Worm (Caenorhabditis elegans) whole organism, young adult: ENCODE data around the gene eif-1.
A peak's percentile ranks its signal among the peaks of the same experiment; 100 is the strongest.

Source experiments
- F37B4.10 ChIP-seq: fragments of 200-800 bp; sonication (Bioruptor generic); IDR thresholded peaks from 2 replicates; pipeline ENCODE4 v1.3.6; 2022; ENCODE audit warnings: missing genetic modification characterization, missing compliant biosample characterization
- F39B2.1 ChIP-seq: fragments of 200-800 bp; sonication (Bioruptor generic); IDR thresholded peaks from 2 replicates; pipeline ENCODE4 v1.3.6; 2022; ENCODE audit warnings: missing genetic modification reagents, missing genetic modification characterization, missing compliant biosample characterization
- F49E8.2 ChIP-seq: sonication (generic microtip); optimal IDR thresholded peaks from 3 replicates; lab custom pipeline; 2017; ENCODE audit warnings: missing genetic modification characterization, mild to moderate bottlenecking, missing compliant biosample characterization, antibody characterized with exemption, moderate library complexity; ENCODE audit not compliant: insufficient read depth
- F52B5.7 ChIP-seq: sonication (generic microtip); optimal IDR thresholded peaks from 2 replicates; lab custom pipeline; 2016; ENCODE audit warnings: mild to moderate bottlenecking, missing genetic modification characterization, missing compliant biosample characterization
- K11D2.4 ChIP-seq: fragments of 200-800 bp; sonication (Bioruptor generic); IDR thresholded peaks from 2 replicates; pipeline ENCODE4 v1.3.6; 2022; ENCODE audit warnings: missing genetic modification reagents, missing genetic modification characterization, missing compliant biosample characterization
- Y53F4B.3 ChIP-seq: fragments of 200-800 bp; sonication (Bioruptor generic); IDR thresholded peaks from 2 replicates; pipeline ENCODE4 v1.3.6; 2022; ENCODE audit warnings: missing genetic modification reagents, missing genetic modification characterization, missing compliant biosample characterization
- Y67H2A.10 ChIP-seq: fragments of 200-800 bp; sonication (Bioruptor generic); conservative IDR thresholded peaks from 2 replicates; pipeline ENCODE4 v1.3.6; 2022; ENCODE audit warnings: missing genetic modification reagents, missing genetic modification characterization, missing compliant biosample characterization
- ama-1 ChIP-seq, 3 experiments: fragments of 150-350 bp in 1 of 3; sonication (generic microtip) in 2 of 3; optimal IDR thresholded peaks; 2 replicates each; lab custom pipeline; 2014 to 2018; ENCODE audit warnings: missing biosample characterization in 2 of 3, missing genetic modification characterization in 2 of 3, missing genetic modification reagents in 2 of 3
- aptf-3 ChIP-seq: fragments of 200-800 bp; sonication (Bioruptor generic); IDR thresholded peaks from 2 replicates; pipeline ENCODE4 v1.3.6; 2022; ENCODE audit warnings: missing genetic modification characterization, missing compliant biosample characterization
- athp-1 ChIP-seq: sonication (generic microtip); optimal IDR thresholded peaks from 2 replicates; lab custom pipeline; 2017; ENCODE audit warnings: mild to moderate bottlenecking, missing genetic modification characterization, missing compliant biosample characterization
- attf-5 ChIP-seq: fragments of 200-800 bp; sonication (Bioruptor generic); optimal IDR thresholded peaks from 2 replicates; lab custom pipeline; 2018; ENCODE audit warnings: mild to moderate bottlenecking, missing genetic modification characterization, missing compliant biosample characterization
- ccch-3 ChIP-seq: fragments of 200-800 bp; sonication (Bioruptor generic); optimal IDR thresholded peaks from 2 replicates; lab custom pipeline; 2018; ENCODE audit warnings: mild to moderate bottlenecking, missing genetic modification characterization, missing compliant biosample characterization
- cebp-1 ChIP-seq, 2 experiments: fragments of 200-800 bp in 1 of 2; sonication (Bioruptor generic) in 1 of 2; sonication (generic microtip) in 1 of 2; IDR thresholded peaks in 1 of 2; optimal IDR thresholded peaks in 1 of 2; 2 replicates each; pipeline versions ENCODE4 v1.3.6 to Lab custom; 2017 to 2022; ENCODE audit warnings: missing compliant biosample characterization in 2 of 2, missing genetic modification characterization in 2 of 2, mild to moderate bottlenecking in 1 of 2, missing genetic modification reagents in 1 of 2, moderate library complexity in 1 of 2
- ceh-27 ChIP-seq: fragments of 200-800 bp; sonication (Bioruptor generic); optimal IDR thresholded peaks from 2 replicates; lab custom pipeline; 2018; ENCODE audit warnings: mild to moderate bottlenecking, missing genetic modification characterization, moderate library complexity, missing compliant biosample characterization
- ceh-58 ChIP-seq: fragments of 200-800 bp; sonication (Bioruptor generic); IDR thresholded peaks from 2 replicates; pipeline ENCODE4 v1.3.6; 2022; ENCODE audit warnings: missing genetic modification characterization, missing compliant biosample characterization
- die-1 ChIP-seq: sonication (generic microtip); optimal IDR thresholded peaks from 2 replicates; lab custom pipeline; 2016; ENCODE audit warnings: missing genotype, mild to moderate bottlenecking, missing genetic modification characterization, missing compliant biosample characterization
- dpff-1 ChIP-seq: sonication (generic microtip); optimal IDR thresholded peaks from 2 replicates; lab custom pipeline; 2017; ENCODE audit warnings: mild to moderate bottlenecking, missing genetic modification characterization, missing compliant biosample characterization
- efl-1 ChIP-seq: fragments of 150-350 bp; optimal IDR thresholded peaks from 2 replicates; lab custom pipeline; 2014; ENCODE audit warnings: missing biosample characterization, missing genetic modification reagents, missing genetic modification characterization
- egl-18 ChIP-seq: fragments of 200-800 bp; sonication (Bioruptor generic); IDR thresholded peaks from 2 replicates; pipeline ENCODE4 v1.3.6; 2022; ENCODE audit warnings: missing genetic modification reagents, missing genetic modification characterization, missing compliant biosample characterization
- ekl-4 ChIP-seq: fragments of 200-800 bp; sonication (Bioruptor generic); IDR thresholded peaks from 2 replicates; pipeline ENCODE4 v1.3.6; 2022; ENCODE audit warnings: missing genetic modification reagents, missing genetic modification characterization, missing compliant biosample characterization
- him-1 ChIP-seq: sonication (generic microtip); optimal IDR thresholded peaks from 2 replicates; lab custom pipeline; 2016; ENCODE audit warnings: missing genotype, missing genetic modification reagents, missing genetic modification characterization, missing compliant biosample characterization
- hlh-12 ChIP-seq: sonication (generic microtip); optimal IDR thresholded peaks from 2 replicates; lab custom pipeline; 2016; ENCODE audit warnings: missing genetic modification characterization, missing compliant biosample characterization
- hrde-1 ChIP-seq: sonication (generic microtip); optimal IDR thresholded peaks from 2 replicates; lab custom pipeline; 2016; ENCODE audit warnings: missing genetic modification characterization, mild to moderate bottlenecking, missing compliant biosample characterization, moderate library complexity, missing genotype, missing genetic modification reagents, borderline replicate concordance
- lin-54 ChIP-seq: fragments of 200-800 bp; sonication (Bioruptor generic); optimal IDR thresholded peaks from 2 replicates; lab custom pipeline; 2018; ENCODE audit warnings: mild to moderate bottlenecking, missing genetic modification characterization, missing compliant biosample characterization
- lsl-1 ChIP-seq: fragments of 200-800 bp; sonication (Bioruptor generic); optimal IDR thresholded peaks from 2 replicates; lab custom pipeline; 2018; ENCODE audit warnings: mild to moderate bottlenecking, missing genetic modification characterization, moderate library complexity, missing compliant biosample characterization
- lsy-27 ChIP-seq: sonication (generic microtip); optimal IDR thresholded peaks from 2 replicates; lab custom pipeline; 2017; ENCODE audit warnings: missing genetic modification characterization, mild to moderate bottlenecking, missing compliant biosample characterization, antibody characterized with exemption, missing genotype, borderline replicate concordance; ENCODE audit not compliant: insufficient read depth
- madf-6 ChIP-seq: fragments of 200-800 bp; sonication (Bioruptor generic); IDR thresholded peaks from 2 replicates; pipeline ENCODE4 v1.3.6; 2022; ENCODE audit warnings: missing genetic modification reagents, missing genetic modification characterization, missing compliant biosample characterization
- madf-8 ChIP-seq: fragments of 200-800 bp; sonication (Bioruptor generic); conservative IDR thresholded peaks from 2 replicates; pipeline ENCODE4 v1.3.6; 2022; ENCODE audit warnings: missing genetic modification reagents, missing genetic modification characterization, missing compliant biosample characterization
- mcd-1 ChIP-seq: fragments of 200-800 bp; sonication (Bioruptor generic); IDR thresholded peaks from 2 replicates; pipeline ENCODE4 v1.3.6; 2022; ENCODE audit warnings: missing genetic modification reagents, missing genetic modification characterization, missing compliant biosample characterization
- mes-4 ChIP-seq: sonication (generic microtip); optimal IDR thresholded peaks from 2 replicates; lab custom pipeline; 2016; ENCODE audit warnings: missing genotype, missing genetic modification characterization, missing compliant biosample characterization
- nfya-2 ChIP-seq: fragments of 200-800 bp; sonication (Bioruptor generic); IDR thresholded peaks from 2 replicates; pipeline ENCODE4 v1.3.6; 2022; ENCODE audit warnings: missing genetic modification reagents, missing genetic modification characterization, missing compliant biosample characterization
- nhr-120 ChIP-seq: fragments of 200-800 bp; sonication (Bioruptor generic); IDR thresholded peaks from 2 replicates; pipeline ENCODE4 v1.3.6; 2022; ENCODE audit warnings: missing genetic modification characterization, missing compliant biosample characterization
- nhr-179 ChIP-seq: sonication (generic microtip); optimal IDR thresholded peaks from 2 replicates; lab custom pipeline; 2016; ENCODE audit warnings: mild to moderate bottlenecking, missing genetic modification characterization, missing compliant biosample characterization
- nhr-80 ChIP-seq: sonication (generic microtip); optimal IDR thresholded peaks from 2 replicates; lab custom pipeline; 2016; ENCODE audit warnings: missing genetic modification characterization, missing compliant biosample characterization
- sdz-38 ChIP-seq: sonication (generic microtip); optimal IDR thresholded peaks from 2 replicates; lab custom pipeline; 2016; ENCODE audit warnings: missing genotype, missing genetic modification characterization, missing compliant biosample characterization
- snpc-1.3 ChIP-seq: sonication (generic microtip); optimal IDR thresholded peaks from 2 replicates; lab custom pipeline; 2017; ENCODE audit warnings: missing genetic modification characterization, mild to moderate bottlenecking, missing compliant biosample characterization, antibody characterized with exemption, moderate library complexity, missing genotype, missing genetic modification reagents; ENCODE audit not compliant: insufficient read depth
- snpc-3.4 ChIP-seq: sonication (generic microtip); optimal IDR thresholded peaks from 2 replicates; lab custom pipeline; 2017; ENCODE audit warnings: missing genetic modification characterization, mild to moderate bottlenecking, missing compliant biosample characterization, antibody characterized with exemption, moderate library complexity, missing genotype, missing genetic modification reagents
- tbp1 ChIP-seq: fragments of 200-800 bp; sonication (Bioruptor generic); optimal IDR thresholded peaks from 2 replicates; lab custom pipeline; 2018; ENCODE audit warnings: mild to moderate bottlenecking, missing genetic modification characterization, missing compliant biosample characterization
- tlf-1 ChIP-seq: fragments of 200-800 bp; sonication (Bioruptor generic); optimal IDR thresholded peaks from 2 replicates; lab custom pipeline; 2018; ENCODE audit warnings: mild to moderate bottlenecking, missing genetic modification characterization, missing compliant biosample characterization
- xnd-1 ChIP-seq: sonication (generic microtip); optimal IDR thresholded peaks from 2 replicates; lab custom pipeline; 2016; ENCODE audit warnings: missing genotype, missing genetic modification reagents, missing genetic modification characterization, missing compliant biosample characterization
- zim-3 ChIP-seq: sonication (generic microtip); optimal IDR thresholded peaks from 2 replicates; lab custom pipeline; 2017; ENCODE audit warnings: mild to moderate bottlenecking, missing genetic modification characterization, moderate library complexity, missing compliant biosample characterization
- ztf-22 ChIP-seq: fragments of 200-800 bp; sonication (Bioruptor generic); optimal IDR thresholded peaks from 2 replicates; lab custom pipeline; 2018; ENCODE audit warnings: mild to moderate bottlenecking, missing genetic modification characterization, moderate library complexity, missing compliant biosample characterization
- ztf-25 ChIP-seq: fragments of 200-800 bp; sonication (Bioruptor generic); IDR thresholded peaks from 2 replicates; pipeline ENCODE4 v1.3.6; 2022; ENCODE audit warnings: missing genetic modification reagents, missing genetic modification characterization, missing compliant biosample characterization

The eif-1 gene

ce11 chrII:5008033-5008432 is 14.7 kb upstream of the eif-1 start, which contains the start of gene F59A6.3:
Gene F59A6.3 (plus strand): TSS chrII:5008333.
- TF ChIP-seq mcd-1 (GFP tag; lab: Robert Waterston, UW) (no peak), K11D2.4 (no peak), zim-3 (no peak), ekl-4 (GFP tag; lab: Robert Waterston, UW) (no peak), F52B5.7 (tag; lab: Kevin White, UChicago) (no peak), egl-18 (no peak), madf-6 (no peak), nhr-120 (no peak)

- TF ChIP-seq ccch-3 (GFP tag; lab: Kevin White, UChicago) (no peak), ceh-27 (GFP tag; lab: Kevin White, UChicago) (no peak), dpff-1 (tag; lab: Kevin White, UChicago) (no peak), ztf-25 (no peak), him-1 (tag; lab: Kevin White, UChicago) (no peak)
Observed at ce11 chrII:5004781-5005180, 11.4 kb upstream of the eif-1 start, which contains the start of gene F59A6.4. Gene F59A6.4 (plus strand): TSS chrII:5005081.

- no peak for TF ChIP-seq hlh-12 (tag; lab: Kevin White, UChicago)
- no peak for TF ChIP-seq xnd-1 (tag; lab: Kevin White, UChicago)
- no peak for TF ChIP-seq F39B2.1 (GFP tag; lab: Robert Waterston, UW)
- no peak for TF ChIP-seq ceh-58 (GFP tag; lab: Robert Waterston, UW)
- no peak for TF ChIP-seq tlf-1 (GFP tag; lab: Kevin White, UChicago)
- no peak for TF ChIP-seq athp-1 (tag; lab: Kevin White, UChicago)
- no peak for TF ChIP-seq Y67H2A.10 (GFP tag; lab: Robert Waterston, UW)
- TF ChIP-seq Y53F4B.3: no peak
- peak; percentile 12 for TF ChIP-seq F49E8.2
- no peak for TF ChIP-seq F37B4.10
- peak; percentile 8 for TF ChIP-seq hrde-1 (tag; lab: Kevin White, UChicago)
- TF ChIP-seq mes-4 (tag; lab: Kevin White, UChicago): no peak
- no peak for TF ChIP-seq die-1 (tag; lab: Kevin White, UChicago)
- no peak for TF ChIP-seq ceh-27 (GFP tag; lab: Kevin White, UChicago)
- TF ChIP-seq nfya-2 (GFP tag; lab: Robert Waterston, UW): no peak
- TF ChIP-seq lsl-1 (GFP tag; lab: Kevin White, UChicago): peak; percentile 23
Observed at ce11 chrII:5003660-5004059, 10.3 kb upstream of the eif-1 start, which contains the start of gene F59A6.10. Gene F59A6.10 (plus strand): TSS chrII:5003960.

- no peak for TF ChIP-seq snpc-1.3 (tag; lab: Kevin White, UChicago)
- TF ChIP-seq aptf-3 (GFP tag; lab: Robert Waterston, UW): 0 out of 2 replicates have a peak, but pooled peaks have one; percentile 49
- TF ChIP-seq ama-1 (optimal IDR thresholded peaks at IDR 0.05; lab: Kevin White, UChicago): no peak
- no peak for TF ChIP-seq ama-1 (GFP tag; optimal IDR thresholded peaks at IDR 0.05; lab: Kevin White, UChicago)
Observed at ce11 chrII:5001866-5002265, 8.5 kb upstream of the eif-1 start.

ce11 chrII:4999122-4999521 is 5.7 kb upstream of the eif-1 start, which contains the start of gene citk-2:
Gene citk-2 (plus strand): TSS chrII:4999520.
- TF ChIP-seq efl-1 (peak; percentile 91), snpc-3.4 (tag; lab: Kevin White, UChicago) (peak; percentile 55), nhr-179 (tag; lab: Kevin White, UChicago) (no peak), tbp1 (GFP tag; lab: Kevin White, UChicago) (peak; percentile 57), cebp-1 (GFP tag; IDR thresholded peaks at IDR 0.05; lab: Robert Waterston, UW) (no peak), cebp-1 (tag; optimal IDR thresholded peaks at IDR 0.05; lab: Kevin White, UChicago) (no peak), mcd-1 (GFP tag; lab: Robert Waterston, UW) (peak; percentile 79), lin-54 (peak; percentile 97), attf-5 (GFP tag; lab: Kevin White, UChicago) (peak; percentile 19), nhr-80 (tag; lab: Kevin White, UChicago) (no peak), ztf-22 (GFP tag; lab: Kevin White, UChicago) (no peak), madf-8 (GFP tag; lab: Robert Waterston, UW) (no peak), lsy-27 (no peak), sdz-38 (tag; lab: Kevin White, UChicago) (no peak)
